Worm (Caenorhabditis elegans) whole organism, L3 larva: ENCODE data around the gene Y39F10C.1.

Experiments used
- R02D3.7 ChIP-seq: fragments of 150-350 bp; optimal IDR thresholded peaks from 2 replicates; lab custom pipeline; 2014; ENCODE audit warnings: missing biosample characterization, missing genetic modification characterization
- ama-1 ChIP-seq: fragments of 150-350 bp; optimal IDR thresholded peaks from 2 replicates; lab custom pipeline; 2018
- ceh-16 ChIP-seq: sonication (generic microtip); optimal IDR thresholded peaks from 2 replicates; lab custom pipeline; 2017; ENCODE audit warnings: missing biosample characterization, missing genetic modification characterization
- ceh-82 ChIP-seq: fragments of 150-350 bp; optimal IDR thresholded peaks from 2 replicates; lab custom pipeline; 2014; ENCODE audit warnings: missing biosample characterization, missing genetic modification characterization
- ceh-9 ChIP-seq: sonication (generic microtip); optimal IDR thresholded peaks from 2 replicates; lab custom pipeline; 2018; ENCODE audit warnings: missing biosample characterization, missing genetic modification characterization
- daf-12 ChIP-seq: fragments of 150-350 bp; optimal IDR thresholded peaks from 2 replicates; lab custom pipeline; 2014; ENCODE audit warnings: missing biosample characterization, missing genetic modification reagents, missing genetic modification characterization
- egl-27 ChIP-seq: sonication (generic microtip); optimal IDR thresholded peaks from 4 replicates; lab custom pipeline; 2017; ENCODE audit warnings: missing biosample characterization, missing genetic modification reagents, missing genetic modification characterization
- egl-5 ChIP-seq: fragments of 150-350 bp; optimal IDR thresholded peaks from 2 replicates; lab custom pipeline; 2017; ENCODE audit warnings: missing biosample characterization, missing genetic modification reagents, missing genetic modification characterization, inconsistent platforms
- elt-1 ChIP-seq: fragments of 150-350 bp; optimal IDR thresholded peaks from 2 replicates; lab custom pipeline; 2014; ENCODE audit warnings: missing biosample characterization, missing genetic modification characterization
- elt-2 ChIP-seq: sonication (generic microtip); optimal IDR thresholded peaks from 2 replicates; lab custom pipeline; 2016; ENCODE audit warnings: missing genetic modification reagents, mild to moderate bottlenecking, missing genetic modification characterization, missing compliant biosample characterization
- elt-3 ChIP-seq, 3 experiments: fragments of 150-350 bp in 1 of 3; sonication (generic microtip) in 2 of 3; optimal IDR thresholded peaks; 2 replicates in 2 of 3; 4 replicates in 1 of 3; lab custom pipeline; 2014 to 2017; ENCODE audit warnings: missing biosample characterization in 3 of 3, missing genetic modification characterization in 3 of 3
- eor-1 ChIP-seq, 2 experiments: fragments of 150-350 bp; optimal IDR thresholded peaks; 2 replicates each; lab custom pipeline; 2014 to 2018; ENCODE audit warnings: missing biosample characterization in 2 of 2, missing genetic modification characterization in 2 of 2
- fkh-10 ChIP-seq: sonication (generic microtip); optimal IDR thresholded peaks from 2 replicates; lab custom pipeline; 2017; ENCODE audit warnings: missing biosample characterization, missing genetic modification reagents, missing genetic modification characterization
- fos-1 ChIP-seq: fragments of 150-350 bp; optimal IDR thresholded peaks from 2 replicates; lab custom pipeline; 2014; ENCODE audit warnings: missing biosample characterization, missing genetic modification characterization
- hmg-11 ChIP-seq: sonication (generic microtip); optimal IDR thresholded peaks from 2 replicates; lab custom pipeline; 2016; ENCODE audit warnings: missing genetic modification characterization, missing compliant biosample characterization
- jun-1 ChIP-seq: fragments of 150-350 bp; optimal IDR thresholded peaks from 2 replicates; lab custom pipeline; 2014; ENCODE audit warnings: missing biosample characterization, missing genetic modification reagents, missing genetic modification characterization
- lin-15B ChIP-seq: fragments of 150-350 bp; optimal IDR thresholded peaks from 2 replicates; lab custom pipeline; 2014; ENCODE audit warnings: missing biosample characterization, missing genetic modification characterization
- lin-39 ChIP-seq: fragments of 150-350 bp; optimal IDR thresholded peaks from 2 replicates; lab custom pipeline; 2018; ENCODE audit warnings: missing biosample characterization, missing genetic modification reagents, missing genetic modification characterization
- lsy-12 ChIP-seq: sonication (generic microtip); optimal IDR thresholded peaks from 2 replicates; lab custom pipeline; 2016; ENCODE audit warnings: mild to moderate bottlenecking, missing genetic modification characterization, missing compliant biosample characterization
- mml-1 ChIP-seq: fragments of 150-350 bp; sonication (generic microtip); optimal IDR thresholded peaks from 3 replicates; lab custom pipeline; 2014; ENCODE audit warnings: missing biosample characterization, missing genetic modification characterization
- nfya-1 ChIP-seq: sonication (generic microtip); optimal IDR thresholded peaks from 2 replicates; lab custom pipeline; 2017; ENCODE audit warnings: missing genetic modification characterization, mild to moderate bottlenecking, missing compliant biosample characterization, antibody characterized with exemption, moderate library complexity; ENCODE audit not compliant: insufficient read depth
- nhr-11 ChIP-seq: fragments of 150-350 bp; optimal IDR thresholded peaks from 2 replicates; lab custom pipeline; 2014; ENCODE audit warnings: missing biosample characterization, missing genetic modification characterization
- nhr-12 ChIP-seq: fragments of 150-350 bp; optimal IDR thresholded peaks from 2 replicates; lab custom pipeline; 2014; ENCODE audit warnings: missing biosample characterization, missing genetic modification characterization
- nhr-23 ChIP-seq: fragments of 150-350 bp; optimal IDR thresholded peaks from 2 replicates; lab custom pipeline; 2014; ENCODE audit warnings: missing biosample characterization, missing genetic modification reagents, missing genetic modification characterization
- nhr-237 ChIP-seq: fragments of 150-350 bp; optimal IDR thresholded peaks from 2 replicates; lab custom pipeline; 2014; ENCODE audit warnings: missing biosample characterization, missing genetic modification characterization
- nhr-25 ChIP-seq: sonication (generic microtip); optimal IDR thresholded peaks from 2 replicates; lab custom pipeline; 2017; ENCODE audit warnings: missing biosample characterization, missing genetic modification characterization
- nhr-28 ChIP-seq: fragments of 150-350 bp; optimal IDR thresholded peaks from 2 replicates; lab custom pipeline; 2014; ENCODE audit warnings: missing biosample characterization, missing genetic modification characterization
- nhr-43 ChIP-seq: sonication (generic microtip); optimal IDR thresholded peaks from 2 replicates; lab custom pipeline; 2016; ENCODE audit warnings: mild to moderate bottlenecking, missing genetic modification characterization, missing compliant biosample characterization; ENCODE audit not compliant: poor library complexity, severe bottlenecking
- nhr-67 ChIP-seq: fragments of 150-350 bp; optimal IDR thresholded peaks from 2 replicates; lab custom pipeline; 2014; ENCODE audit warnings: missing biosample characterization, missing genetic modification characterization
- nhr-77 ChIP-seq: fragments of 150-350 bp; optimal IDR thresholded peaks from 2 replicates; lab custom pipeline; 2014; ENCODE audit warnings: missing biosample characterization, missing genetic modification characterization
- pha-4 ChIP-seq: fragments of 150-350 bp; optimal IDR thresholded peaks from 2 replicates; lab custom pipeline; 2014; ENCODE audit warnings: missing biosample characterization, missing genetic modification reagents, missing genetic modification characterization
- pqm-1 ChIP-seq: fragments of 150-350 bp; optimal IDR thresholded peaks from 2 replicates; lab custom pipeline; 2017; ENCODE audit warnings: missing biosample characterization, missing genetic modification characterization, inconsistent platforms
- sea-2 ChIP-seq: fragments of 150-350 bp; sonication (generic microtip); optimal IDR thresholded peaks from 4 replicates; lab custom pipeline; 2014; ENCODE audit warnings: missing biosample characterization, missing genetic modification reagents, missing genetic modification characterization
- skn-1 ChIP-seq: fragments of 150-350 bp; optimal IDR thresholded peaks from 2 replicates; lab custom pipeline; 2014; ENCODE audit warnings: missing biosample characterization, missing genetic modification characterization
- snpc-4 ChIP-seq: fragments of 150-350 bp; optimal IDR thresholded peaks from 2 replicates; lab custom pipeline; 2014; ENCODE audit warnings: missing biosample characterization, missing genetic modification characterization
- tbx-2 ChIP-seq: sonication (generic microtip); optimal IDR thresholded peaks from 2 replicates; lab custom pipeline; 2016; ENCODE audit warnings: mild to moderate bottlenecking, missing genetic modification characterization, missing compliant biosample characterization
- unc-39 ChIP-seq: sonication (generic microtip); optimal IDR thresholded peaks from 4 replicates; lab custom pipeline; 2017; ENCODE audit warnings: missing biosample characterization, missing genetic modification characterization
- unc-62 ChIP-seq: fragments of 150-350 bp; sonication (generic microtip); optimal IDR thresholded peaks from 4 replicates; lab custom pipeline; 2014; ENCODE audit warnings: missing biosample characterization, missing genetic modification reagents, missing genetic modification characterization
- zag-1 ChIP-seq: fragments of 150-350 bp; optimal IDR thresholded peaks from 2 replicates; lab custom pipeline; 2014; ENCODE audit warnings: missing biosample characterization, missing genetic modification characterization
- ztf-11 ChIP-seq: fragments of 150-350 bp; optimal IDR thresholded peaks from 2 replicates; lab custom pipeline; 2014; ENCODE audit warnings: missing biosample characterization, missing genetic modification characterization

The Y39F10C.1 gene

DNA sequence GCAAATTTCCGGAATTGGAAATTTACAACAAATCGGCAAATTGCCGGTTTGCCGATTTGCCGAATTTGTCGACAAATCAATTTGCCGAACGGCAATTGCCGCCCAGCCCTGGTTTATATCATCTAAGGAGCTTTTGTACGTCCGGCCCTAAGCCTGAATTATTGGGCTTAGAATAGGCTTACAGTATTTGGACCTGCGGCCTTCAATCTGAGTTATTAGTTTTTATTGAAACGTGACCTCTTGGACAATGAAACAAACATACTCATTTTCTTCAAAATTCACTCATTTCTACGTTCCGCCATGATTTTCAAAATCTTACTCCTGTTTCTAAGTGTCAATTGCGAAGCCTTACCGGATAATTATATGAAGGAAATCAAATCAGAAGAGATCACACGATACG lies at the start of gene Y39F10C.1:
Gene Y39F10C.1, plus strand, starts transcription at position 301 of the 400 bp plus-strand sequence.
- no peak for TF ChIP-seq ama-1
- no peak for TF ChIP-seq skn-1 (tag; lab: Kevin White, UChicago)
- TF ChIP-seq ceh-82 (tag; lab: Kevin White, UChicago), result no peak
- TF ChIP-seq lin-39 (tag; lab: Kevin White, UChicago), result no peak
- TF ChIP-seq eor-1 (tag; optimal IDR thresholded peaks at IDR 0.05; lab: Kevin White, UChicago), result no peak
- TF ChIP-seq ztf-11 (tag; lab: Kevin White, UChicago), result no peak
- no peak for TF ChIP-seq mml-1 (tag; lab: Kevin White, UChicago)
- no peak for TF ChIP-seq zag-1 (tag; lab: Kevin White, UChicago)
- no peak for TF ChIP-seq nfya-1 (tag; lab: Kevin White, UChicago)
- no peak for TF ChIP-seq unc-62 (GFP tag; lab: Kevin White, UChicago)
- no peak for TF ChIP-seq elt-1
- TF ChIP-seq R02D3.7 (tag; lab: Kevin White, UChicago), result no peak
- no peak for TF ChIP-seq nhr-237 (tag; lab: Kevin White, UChicago)
- TF ChIP-seq daf-12 (tag; lab: Kevin White, UChicago), result no peak
- no peak for TF ChIP-seq nhr-11 (tag; lab: Kevin White, UChicago)

ce11 chrII:625926-626325 lies 49.5 kb upstream of the Y39F10C.1 start:
- TF ChIP-seq elt-3 (tag; optimal IDR thresholded peaks at IDR 0.05; lab: Kevin White, UChicago) (no peak), ceh-9 (tag; lab: Kevin White, UChicago) (no peak), elt-1 (no peak), ceh-82 (tag; lab: Kevin White, UChicago) (no peak), snpc-4 (tag; lab: Kevin White, UChicago) (no peak), eor-1 (tag; optimal IDR thresholded peaks at IDR 0.05; lab: Kevin White, UChicago) (no peak), skn-1 (tag; lab: Kevin White, UChicago) (no peak), mml-1 (tag; lab: Kevin White, UChicago) (no peak), nhr-77 (tag; lab: Kevin White, UChicago) (no peak), nhr-23 (tag; lab: Kevin White, UChicago) (peak; percentile 72), R02D3.7 (tag; lab: Kevin White, UChicago) (no peak), sea-2 (GFP tag; lab: Kevin White, UChicago) (no peak), lsy-12 (tag; lab: Kevin White, UChicago) (no peak), hmg-11 (peak; percentile 86), fos-1 (no peak), nfya-1 (tag; lab: Kevin White, UChicago) (peak; percentile 33), lin-15B (tag; lab: Kevin White, UChicago) (no peak), tbx-2 (tag; lab: Kevin White, UChicago) (no peak), ceh-16 (tag; lab: Kevin White, UChicago) (no peak), nhr-67 (tag; lab: Kevin White, UChicago) (no peak), nhr-28 (tag; lab: Kevin White, UChicago) (no peak), daf-12 (tag; lab: Kevin White, UChicago) (no peak), elt-2 (tag; lab: Kevin White, UChicago) (no peak), egl-5 (tag; lab: Kevin White, UChicago) (no peak), nhr-25 (tag; lab: Kevin White, UChicago) (peak; percentile 48), nhr-11 (tag; lab: Kevin White, UChicago) (no peak), unc-62 (GFP tag; lab: Kevin White, UChicago) (no peak), egl-27 (tag; lab: Kevin White, UChicago) (no peak), unc-39 (no peak), fkh-10 (no peak), jun-1 (tag; lab: Kevin White, UChicago) (peak; percentile 8), lin-39 (tag; lab: Kevin White, UChicago) (peak; percentile 41), pqm-1 (tag; lab: Kevin White, UChicago) (no peak), nhr-12 (tag; lab: Kevin White, UChicago) (no peak), pha-4 (peak; percentile 65)

ce11 chrII:627205-627604 lies 48.2 kb upstream of the Y39F10C.1 start, which contains the start of gene arrd-1:
arrd-1 (plus strand) TSS chrII:627505.
- no peak for TF ChIP-seq nhr-43 (tag; lab: Kevin White, UChicago)
- TF ChIP-seq skn-1 (tag; lab: Kevin White, UChicago), result no peak
- TF ChIP-seq fkh-10, result no peak
- no peak for TF ChIP-seq fos-1
- TF ChIP-seq nhr-23 (tag; lab: Kevin White, UChicago), result no peak
- TF ChIP-seq pqm-1 (tag; lab: Kevin White, UChicago), result no peak
- no peak for TF ChIP-seq ceh-82 (tag; lab: Kevin White, UChicago)
- TF ChIP-seq hmg-11, result no peak
- no peak for TF ChIP-seq elt-2 (tag; lab: Kevin White, UChicago)
- no peak for TF ChIP-seq ama-1
